Worm (Caenorhabditis elegans): ENCODE results near the gene fbxb-91.

fbxb-91 gene

ce11 chrII:3750685-3751084 is at the start of gene fbxb-91:
Gene fbxb-91 (minus strand): TSS chrII:3750785.
- TF ChIP-seq hnd-1 (tag; optimal IDR thresholded peaks at IDR 0.05): no peak
- no peak for TF ChIP-seq sea-1 (GFP tag; conservative IDR thresholded peaks at IDR 0.05)
- TF ChIP-seq B0310.2 (tag; optimal IDR thresholded peaks at IDR 0.05): no peak
- TF ChIP-seq tbx-11 (GFP tag; IDR thresholded peaks at IDR 0.05): no peak
- no peak for TF ChIP-seq aly-1 (tag; optimal IDR thresholded peaks at IDR 0.05)
- no peak for TF ChIP-seq flt-1 (GFP tag; IDR thresholded peaks at IDR 0.05)
- no peak for TF ChIP-seq tbx-37 (GFP tag; conservative IDR thresholded peaks at IDR 0.05)
- no peak for TF ChIP-seq hmg-4 (GFP tag; optimal IDR thresholded peaks at IDR 0.05)
- TF ChIP-seq ama-1 (optimal IDR thresholded peaks at IDR 0.05): no peak
- TF ChIP-seq ets-7 (tag; optimal IDR thresholded peaks at IDR 0.05): no peak
- TF ChIP-seq hmbx-1 (tag; optimal IDR thresholded peaks at IDR 0.05): no peak
- TF ChIP-seq ceh-36 (tag; optimal IDR thresholded peaks at IDR 0.05): no peak
- no peak for TF ChIP-seq scrt-1 (GFP tag; IDR thresholded peaks at IDR 0.05)
- TF ChIP-seq ceh-13 (GFP tag; optimal IDR thresholded peaks at IDR 0.05): no peak
- no peak for TF ChIP-seq F13C5.2 (tag; optimal IDR thresholded peaks at IDR 0.05)
- TF ChIP-seq tra-4 (tag; optimal IDR thresholded peaks at IDR 0.05): no peak
- no peak for TF ChIP-seq pes-1 (GFP tag; IDR thresholded peaks at IDR 0.05)

DNA sequence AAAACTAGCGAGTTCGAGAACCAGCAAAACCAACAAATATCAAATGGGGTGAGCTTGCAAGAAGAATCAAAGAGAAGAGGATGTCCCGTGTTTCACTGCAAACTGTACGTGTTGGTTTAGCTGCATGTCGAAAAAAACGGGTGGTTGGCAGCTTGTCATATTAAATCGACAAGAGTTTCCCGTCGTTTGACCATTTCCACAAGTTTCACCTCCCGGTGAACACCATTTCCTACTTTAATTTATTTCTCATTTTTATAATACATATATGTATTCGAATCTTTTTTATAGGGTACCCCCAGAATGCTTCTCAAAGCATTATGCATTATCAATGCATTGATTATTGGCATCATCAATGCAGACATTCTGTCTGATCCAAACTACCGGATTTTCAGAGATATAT is 44.7 kb upstream of the fbxb-91 start, which contains the start of gene Y8A9A.2:
Y8A9A.2 (plus strand) TSS at position 301 of the 400 bp plus-strand sequence.
- TF ChIP-seq flt-1 (GFP tag; IDR thresholded peaks at IDR 0.05) (no peak), hnd-1 (tag; optimal IDR thresholded peaks at IDR 0.05) (no peak), tra-4 (tag; optimal IDR thresholded peaks at IDR 0.05) (no peak), hmbx-1 (tag; optimal IDR thresholded peaks at IDR 0.05) (no peak), hmg-4 (GFP tag; optimal IDR thresholded peaks at IDR 0.05) (no peak), sea-1 (GFP tag; conservative IDR thresholded peaks at IDR 0.05) (no peak), ets-7 (tag; optimal IDR thresholded peaks at IDR 0.05) (no peak), pes-1 (GFP tag; IDR thresholded peaks at IDR 0.05) (no peak), B0310.2 (tag; optimal IDR thresholded peaks at IDR 0.05) (no peak), ceh-36 (tag; optimal IDR thresholded peaks at IDR 0.05) (no peak), ama-1 (optimal IDR thresholded peaks at IDR 0.05) (no peak)

DNA sequence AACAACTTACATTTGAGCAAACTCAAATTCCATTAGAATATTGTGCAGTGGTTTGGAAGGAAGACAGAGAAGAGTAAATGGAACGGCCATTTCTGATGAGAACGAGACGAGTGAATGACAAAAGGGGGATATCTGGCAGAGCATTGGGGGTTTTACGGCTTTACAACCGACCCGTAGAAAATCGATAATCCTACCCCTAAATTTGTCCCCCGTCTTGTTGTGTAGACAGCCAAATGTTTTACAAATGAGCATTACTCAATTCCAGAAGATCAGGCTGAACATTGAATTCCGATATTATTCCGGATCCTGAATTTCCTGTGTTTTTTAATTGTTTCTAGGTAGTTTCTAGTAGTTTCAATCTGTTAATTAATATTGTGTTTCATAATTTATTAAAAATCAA is 42.8 kb upstream of the fbxb-91 start, which contains the start of gene fbxb-99:
fbxb-99 (minus strand) TSS at position 101 of the 400 bp plus-strand sequence.
- TF ChIP-seq sea-1 (GFP tag; conservative IDR thresholded peaks at IDR 0.05): no peak
- no peak for TF ChIP-seq ama-1 (optimal IDR thresholded peaks at IDR 0.05)
- TF ChIP-seq flt-1 (GFP tag; IDR thresholded peaks at IDR 0.05): no peak
- TF ChIP-seq ets-7 (tag; optimal IDR thresholded peaks at IDR 0.05): no peak
- TF ChIP-seq ceh-13 (GFP tag; optimal IDR thresholded peaks at IDR 0.05): no peak
- no peak for TF ChIP-seq pes-1 (GFP tag; IDR thresholded peaks at IDR 0.05)
- TF ChIP-seq tra-4 (tag; optimal IDR thresholded peaks at IDR 0.05): no peak
- TF ChIP-seq ceh-36 (tag; optimal IDR thresholded peaks at IDR 0.05): no peak
- no peak for TF ChIP-seq tbx-11 (GFP tag; IDR thresholded peaks at IDR 0.05)
- no peak for TF ChIP-seq F13C5.2 (tag; optimal IDR thresholded peaks at IDR 0.05)
- no peak for TF ChIP-seq tbx-37 (GFP tag; conservative IDR thresholded peaks at IDR 0.05)
- no peak for TF ChIP-seq hnd-1 (tag; optimal IDR thresholded peaks at IDR 0.05)
- TF ChIP-seq B0310.2 (tag; optimal IDR thresholded peaks at IDR 0.05): no peak
- no peak for TF ChIP-seq hmbx-1 (tag; optimal IDR thresholded peaks at IDR 0.05)
- TF ChIP-seq hmg-4 (GFP tag; optimal IDR thresholded peaks at IDR 0.05): no peak

ce11 chrII:3788356-3788962 is 37.9 kb upstream of the fbxb-91 start:
- TF ChIP-seq F13C5.2 (tag; optimal IDR thresholded peaks at IDR 0.05): no peak
- TF ChIP-seq sea-1 (GFP tag; conservative IDR thresholded peaks at IDR 0.05): no peak
- no peak for TF ChIP-seq pes-1 (GFP tag; IDR thresholded peaks at IDR 0.05)
- TF ChIP-seq flt-1 (GFP tag; IDR thresholded peaks at IDR 0.05): no peak
- no peak for TF ChIP-seq hnd-1 (tag; optimal IDR thresholded peaks at IDR 0.05)
- TF ChIP-seq tbx-11 (GFP tag; IDR thresholded peaks at IDR 0.05): no peak
- TF ChIP-seq scrt-1 (GFP tag; IDR thresholded peaks at IDR 0.05): no peak
- no peak for TF ChIP-seq hmg-4 (GFP tag; optimal IDR thresholded peaks at IDR 0.05)
- no peak for TF ChIP-seq aly-1 (tag; optimal IDR thresholded peaks at IDR 0.05)
- TF ChIP-seq ceh-36 (tag; optimal IDR thresholded peaks at IDR 0.05): no peak
- no peak for TF ChIP-seq B0310.2 (tag; optimal IDR thresholded peaks at IDR 0.05)
- no peak for TF ChIP-seq ama-1 (optimal IDR thresholded peaks at IDR 0.05)
- no peak for TF ChIP-seq tra-4 (tag; optimal IDR thresholded peaks at IDR 0.05)
- TF ChIP-seq ets-7 (tag; optimal IDR thresholded peaks at IDR 0.05): no peak
- no peak for TF ChIP-seq tbx-37 (GFP tag; conservative IDR thresholded peaks at IDR 0.05)
- no peak for TF ChIP-seq hmbx-1 (tag; optimal IDR thresholded peaks at IDR 0.05)
- no peak for TF ChIP-seq ceh-13 (GFP tag; optimal IDR thresholded peaks at IDR 0.05)

- TF ChIP-seq tra-4 (tag; optimal IDR thresholded peaks at IDR 0.05): no peak
- no peak for TF ChIP-seq scrt-1 (GFP tag; IDR thresholded peaks at IDR 0.05)
- TF ChIP-seq B0310.2 (tag; optimal IDR thresholded peaks at IDR 0.05): no peak
- TF ChIP-seq ama-1 (optimal IDR thresholded peaks at IDR 0.05): no peak
- no peak for TF ChIP-seq F13C5.2 (tag; optimal IDR thresholded peaks at IDR 0.05)
Measured at ce11 chrII:3787151-3787550, 36.6 kb upstream of the fbxb-91 start, which contains the start of gene T24E12.13. Gene T24E12.13 (plus strand): TSS chrII:3787451.

- TF ChIP-seq sea-1 (GFP tag; conservative IDR thresholded peaks at IDR 0.05): no peak
- TF ChIP-seq hmg-4 (GFP tag; optimal IDR thresholded peaks at IDR 0.05): no peak
- no peak for TF ChIP-seq F13C5.2 (tag; optimal IDR thresholded peaks at IDR 0.05)
- TF ChIP-seq ama-1 (optimal IDR thresholded peaks at IDR 0.05): no peak
- no peak for TF ChIP-seq ets-7 (tag; optimal IDR thresholded peaks at IDR 0.05)
- no peak for TF ChIP-seq hnd-1 (tag; optimal IDR thresholded peaks at IDR 0.05)
- no peak for TF ChIP-seq scrt-1 (GFP tag; IDR thresholded peaks at IDR 0.05)
- TF ChIP-seq tra-4 (tag; optimal IDR thresholded peaks at IDR 0.05): no peak
- no peak for TF ChIP-seq aly-1 (tag; optimal IDR thresholded peaks at IDR 0.05)
- no peak for TF ChIP-seq ceh-36 (tag; optimal IDR thresholded peaks at IDR 0.05)
- no peak for TF ChIP-seq B0310.2 (tag; optimal IDR thresholded peaks at IDR 0.05)
- TF ChIP-seq flt-1 (GFP tag; IDR thresholded peaks at IDR 0.05): no peak
- no peak for TF ChIP-seq ceh-13 (GFP tag; optimal IDR thresholded peaks at IDR 0.05)
- no peak for TF ChIP-seq pes-1 (GFP tag; IDR thresholded peaks at IDR 0.05)
- no peak for TF ChIP-seq tbx-11 (GFP tag; IDR thresholded peaks at IDR 0.05)
- TF ChIP-seq tbx-37 (GFP tag; conservative IDR thresholded peaks at IDR 0.05): no peak
- no peak for TF ChIP-seq hmbx-1 (tag; optimal IDR thresholded peaks at IDR 0.05)
Measured at ce11 chrII:3786538-3786937, 36.0 kb upstream of the fbxb-91 start.

- TF ChIP-seq B0310.2 (tag; optimal IDR thresholded peaks at IDR 0.05): no peak
- no peak for TF ChIP-seq sea-1 (GFP tag; conservative IDR thresholded peaks at IDR 0.05)
- TF ChIP-seq F13C5.2 (tag; optimal IDR thresholded peaks at IDR 0.05): no peak
- no peak for TF ChIP-seq aly-1 (tag; optimal IDR thresholded peaks at IDR 0.05)
- no peak for TF ChIP-seq tra-4 (tag; optimal IDR thresholded peaks at IDR 0.05)
- TF ChIP-seq pes-1 (GFP tag; IDR thresholded peaks at IDR 0.05): no peak
Measured at ce11 chrII:3785756-3786155, 35.2 kb upstream of the fbxb-91 start.

Data from whole organism, early embryonic.